Fruit fly (Drosophila melanogaster) whole organism, embryonic: Measurements from ENCODE around the gene elgi.
A peak's percentile ranks its signal among the peaks of the same experiment; 100 is the strongest.

Source experiments
- Atf6 ChIP-seq: fragments of 200-800 bp; sonication (Bioruptor generic); IDR thresholded peaks from 2 replicates; pipeline ENCODE4 v1.3.6; 2022; ENCODE audit warnings: missing biosample characterization, missing genetic modification characterization
- Bgb ChIP-seq: fragments of 200-800 bp; sonication (Bioruptor generic); IDR thresholded peaks from 2 replicates; pipeline ENCODE4 v1.3.6; 2022; ENCODE audit warnings: missing biosample characterization, missing genetic modification characterization; ENCODE audit not compliant: partially characterized antibody
- CG11085 ChIP-seq: fragments of 200-800 bp; sonication (Bioruptor generic); IDR thresholded peaks from 2 replicates; pipeline ENCODE4 v1.3.6; 2022; ENCODE audit warnings: missing biosample characterization, missing genetic modification characterization
- CG12391 ChIP-seq: fragments of 200-800 bp; sonication (Bioruptor generic); optimal IDR thresholded peaks from 3 replicates; lab custom pipeline; 2018; ENCODE audit warnings: missing biosample characterization, mild to moderate bottlenecking, missing genetic modification characterization, moderate library complexity
- CG14014 ChIP-seq: fragments of 200-800 bp; sonication (Bioruptor generic); IDR thresholded peaks from 2 replicates; pipeline ENCODE4 v1.3.6; 2022; ENCODE audit warnings: missing biosample characterization, missing genetic modification characterization
- CG14710 ChIP-seq: fragments of 200-800 bp; sonication (Bioruptor generic); optimal IDR thresholded peaks from 3 replicates; lab custom pipeline; 2019; ENCODE audit warnings: missing biosample characterization, mild to moderate bottlenecking, missing genetic modification characterization, moderate library complexity
- CG18599 ChIP-seq: fragments of 200-800 bp; sonication (Bioruptor generic); optimal IDR thresholded peaks from 3 replicates; lab custom pipeline; 2017; ENCODE audit warnings: missing biosample characterization, missing genetic modification characterization, mild to moderate bottlenecking, moderate library complexity, missing genetic modification reagents
- CG2116 ChIP-seq: fragments of 200-800 bp; sonication (Bioruptor generic); optimal IDR thresholded peaks from 3 replicates; lab custom pipeline; 2018; ENCODE audit warnings: missing biosample characterization, mild to moderate bottlenecking, missing genetic modification characterization
- CG31365 ChIP-seq: fragments of 200-800 bp; sonication (Bioruptor generic); optimal IDR thresholded peaks from 2 replicates; lab custom pipeline; 2018; ENCODE audit warnings: missing biosample characterization, mild to moderate bottlenecking, missing genetic modification characterization
- CG3163 ChIP-seq: fragments of 200-800 bp; sonication (Bioruptor generic); optimal IDR thresholded peaks from 3 replicates; lab custom pipeline; 2016; ENCODE audit warnings: missing biosample characterization, missing genetic modification characterization
- CG34376 ChIP-seq: fragments of 200-800 bp; sonication (Bioruptor generic); optimal IDR thresholded peaks from 2 replicates; lab custom pipeline; 2018; ENCODE audit warnings: missing biosample characterization, mild to moderate bottlenecking, missing genetic modification characterization
- CG3995 ChIP-seq: fragments of 200-800 bp; sonication (Bioruptor generic); optimal IDR thresholded peaks from 3 replicates; lab custom pipeline; 2016; ENCODE audit warnings: missing biosample characterization, missing genetic modification characterization
- CG4360 ChIP-seq: fragments of 200-800 bp; sonication (Bioruptor generic); IDR thresholded peaks from 2 replicates; pipeline ENCODE4 v1.3.6; 2022; ENCODE audit warnings: missing biosample characterization, missing genetic modification characterization
- CG5180 ChIP-seq: fragments of 200-800 bp; sonication (Bioruptor generic); optimal IDR thresholded peaks from 3 replicates; lab custom pipeline; 2017; ENCODE audit warnings: missing biosample characterization, missing genetic modification characterization, mild to moderate bottlenecking, moderate library complexity, missing genetic modification reagents
- CG6272 ChIP-seq: fragments of 200-800 bp; sonication (Bioruptor generic); IDR thresholded peaks from 2 replicates; pipeline ENCODE4 v1.3.6; 2022; ENCODE audit warnings: missing biosample characterization, missing genetic modification characterization
- CG8478 ChIP-seq: fragments of >200 bp; optimal IDR thresholded peaks from 2 replicates; lab custom pipeline; 2018
- CG9797 ChIP-seq: fragments of 200-800 bp; sonication (Bioruptor generic); optimal IDR thresholded peaks from 3 replicates; lab custom pipeline; 2018; ENCODE audit warnings: missing biosample characterization, mild to moderate bottlenecking, missing genetic modification characterization
- CrebB ChIP-seq: fragments of 200-800 bp; sonication (Bioruptor generic); optimal IDR thresholded peaks from 3 replicates; lab custom pipeline; 2018; ENCODE audit warnings: missing biosample characterization, mild to moderate bottlenecking, missing genetic modification characterization
- Dp ChIP-seq: fragments of 200-800 bp; sonication (Bioruptor generic); optimal IDR thresholded peaks from 2 replicates; lab custom pipeline; 2018; ENCODE audit warnings: missing biosample characterization, mild to moderate bottlenecking, missing genetic modification characterization, moderate library complexity
- Fer1 ChIP-seq: fragments of 200-800 bp; sonication (Bioruptor generic); optimal IDR thresholded peaks from 2 replicates; lab custom pipeline; 2017; ENCODE audit warnings: missing biosample characterization, mild to moderate bottlenecking, missing genetic modification characterization
- Hr3 ChIP-seq: fragments of 200-800 bp; sonication (Bioruptor generic); optimal IDR thresholded peaks from 3 replicates; lab custom pipeline; 2016; ENCODE audit warnings: missing biosample characterization, missing genetic modification characterization
- Lim3 ChIP-seq: fragments of 200-800 bp; sonication (Bioruptor generic); IDR thresholded peaks from 2 replicates; pipeline ENCODE4 v1.3.6; 2022; ENCODE audit warnings: missing biosample characterization, missing genetic modification characterization
- MBD-R2 ChIP-seq: fragments of 200-800 bp; sonication (Bioruptor generic); IDR thresholded peaks from 2 replicates; pipeline ENCODE4 v1.3.6; 2022; ENCODE audit warnings: missing biosample characterization, missing genetic modification characterization
- Med ChIP-seq: fragments of 200-800 bp; sonication (Bioruptor generic); peaks from one replicate; lab custom pipeline; 2016; ENCODE audit warnings: missing biosample characterization, missing genetic modification characterization, mild to moderate bottlenecking, inconsistent platforms, moderate library complexity
- Mes4 ChIP-seq: fragments of 200-800 bp; sonication (Bioruptor generic); optimal IDR thresholded peaks from 2 replicates; lab custom pipeline; 2016; ENCODE audit warnings: missing biosample characterization, missing genetic modification characterization
- PHDP ChIP-seq: fragments of 200-800 bp; sonication (Bioruptor generic); optimal IDR thresholded peaks from 3 replicates; lab custom pipeline; 2018; ENCODE audit warnings: missing biosample characterization, mild to moderate bottlenecking, missing genetic modification characterization, moderate library complexity
- Scr ChIP-seq: fragments of 200-800 bp; sonication (Bioruptor generic); IDR thresholded peaks from 2 replicates; pipeline ENCODE4 v1.3.6; 2022; ENCODE audit warnings: missing biosample characterization, missing genetic modification characterization; ENCODE audit not compliant: partially characterized antibody
- Trl ChIP-seq, 3 experiments: fragments of >200 bp in 2 of 3; fragments of 200-800 bp in 1 of 3; sonication (Bioruptor generic) in 1 of 3; optimal IDR thresholded peaks; 2 replicates in 1 of 3; 3 replicates in 2 of 3; lab custom pipeline; 2016 to 2017; ENCODE audit warnings: missing biosample characterization in 1 of 3, missing genetic modification characterization in 1 of 3
- Usf ChIP-seq: fragments of 200-800 bp; sonication (Bioruptor generic); optimal IDR thresholded peaks from 2 replicates; lab custom pipeline; 2017; ENCODE audit warnings: missing genotype, missing biosample characterization, missing genetic modification characterization
- Xbp1 ChIP-seq: fragments of 200-800 bp; sonication (Bioruptor generic); optimal IDR thresholded peaks from 3 replicates; lab custom pipeline; 2016; ENCODE audit warnings: missing biosample characterization, mild to moderate bottlenecking, missing genetic modification characterization
- ara ChIP-seq: fragments of 200-800 bp; sonication (Bioruptor generic); IDR thresholded peaks from 2 replicates; pipeline ENCODE4 v1.3.6; 2022; ENCODE audit warnings: missing biosample characterization, missing genetic modification characterization
- ato ChIP-seq: fragments of 200-800 bp; sonication (Bioruptor generic); IDR thresholded peaks from 2 replicates; pipeline ENCODE4 v1.3.6; 2022; ENCODE audit warnings: missing biosample characterization, missing genetic modification characterization; ENCODE audit not compliant: partially characterized antibody
- ci ChIP-seq: fragments of 200-800 bp; sonication (Bioruptor generic); IDR thresholded peaks from 3 replicates; pipeline ENCODE4 v1.3.6; 2022; ENCODE audit warnings: missing biosample characterization, missing genetic modification characterization
- crp ChIP-seq, 2 experiments: fragments of 200-800 bp; sonication (Bioruptor generic); optimal IDR thresholded peaks; 2 replicates in 1 of 2; 3 replicates in 1 of 2; lab custom pipeline; 2017; ENCODE audit warnings: missing biosample characterization in 2 of 2, missing genetic modification characterization in 2 of 2, mild to moderate bottlenecking in 1 of 2, moderate library complexity in 1 of 2
- dysf ChIP-seq: fragments of 200-800 bp; sonication (Bioruptor generic); IDR thresholded peaks from 3 replicates; pipeline ENCODE4 v1.3.6; 2022; ENCODE audit warnings: missing biosample characterization, missing genetic modification characterization
- emc ChIP-seq: fragments of 200-800 bp; sonication (Bioruptor generic); optimal IDR thresholded peaks from 2 replicates; lab custom pipeline; 2016; ENCODE audit warnings: missing biosample characterization, missing genetic modification characterization
- exex ChIP-seq: fragments of 200-800 bp; sonication (Bioruptor generic); optimal IDR thresholded peaks from 4 replicates; lab custom pipeline; 2018; ENCODE audit warnings: missing biosample characterization, mild to moderate bottlenecking, missing genetic modification characterization, moderate library complexity
- fd3F ChIP-seq: fragments of 200-800 bp; sonication (Bioruptor generic); optimal IDR thresholded peaks from 2 replicates; lab custom pipeline; 2018; ENCODE audit warnings: missing biosample characterization, mild to moderate bottlenecking, missing genetic modification characterization, moderate library complexity
- gem ChIP-seq: fragments of 200-800 bp; sonication (Bioruptor generic); optimal IDR thresholded peaks from 2 replicates; lab custom pipeline; 2019; ENCODE audit warnings: missing biosample characterization, mild to moderate bottlenecking, missing genetic modification characterization, moderate library complexity
- gfzf ChIP-seq: fragments of 200-800 bp; sonication (Bioruptor generic); optimal IDR thresholded peaks from 2 replicates; lab custom pipeline; 2016; ENCODE audit warnings: missing biosample characterization, mild to moderate bottlenecking, missing genetic modification characterization, moderate library complexity
- ham ChIP-seq: fragments of 200-800 bp; sonication (Bioruptor generic); IDR thresholded peaks from 2 replicates; pipeline ENCODE4 v1.3.6; 2022; ENCODE audit warnings: missing biosample characterization, missing genetic modification characterization
- nerfin-1 ChIP-seq: fragments of 200-800 bp; sonication (Bioruptor generic); optimal IDR thresholded peaks from 3 replicates; lab custom pipeline; 2019; ENCODE audit warnings: missing biosample characterization, mild to moderate bottlenecking, missing genetic modification characterization, moderate library complexity
- nerfin-2 ChIP-seq: fragments of 200-800 bp; sonication (Bioruptor generic); IDR thresholded peaks from 2 replicates; pipeline ENCODE4 v1.3.6; 2022; ENCODE audit warnings: missing biosample characterization, missing genetic modification characterization; ENCODE audit not compliant: partially characterized antibody
- pfk ChIP-seq: fragments of 200-800 bp; sonication (Bioruptor generic); optimal IDR thresholded peaks from 2 replicates; lab custom pipeline; 2018; ENCODE audit warnings: missing biosample characterization, mild to moderate bottlenecking, missing genetic modification characterization, moderate library complexity
- ranshi ChIP-seq: fragments of 200-800 bp; sonication (Bioruptor generic); IDR thresholded peaks from 2 replicates; pipeline ENCODE4 v1.3.6; 2022; ENCODE audit warnings: missing biosample characterization, missing genetic modification characterization
- sisA ChIP-seq: fragments of 200-800 bp; sonication (Bioruptor generic); IDR thresholded peaks from 2 replicates; pipeline ENCODE4 v1.3.6; 2022; ENCODE audit warnings: missing biosample characterization, missing genetic modification characterization
- sr ChIP-seq: fragments of 200-800 bp; sonication (Bioruptor generic); IDR thresholded peaks from 3 replicates; pipeline ENCODE4 v1.3.6; 2022; ENCODE audit warnings: missing biosample characterization, missing genetic modification characterization
- wdn ChIP-seq: fragments of 200-800 bp; sonication (Bioruptor generic); IDR thresholded peaks from 2 replicates; pipeline ENCODE4 v1.3.6; 2022; ENCODE audit warnings: missing biosample characterization, missing genetic modification characterization
- zfh1 ChIP-seq: fragments of 200-800 bp; sonication (Bioruptor generic); IDR thresholded peaks from 3 replicates; pipeline ENCODE4 v1.3.6; 2022; ENCODE audit warnings: missing biosample characterization, missing genetic modification characterization
- zfh2 ChIP-seq: fragments of 200-800 bp; sonication (Bioruptor generic); optimal IDR thresholded peaks from 2 replicates; lab custom pipeline; 2016; ENCODE audit warnings: missing biosample characterization, missing genetic modification characterization

The elgi gene

DNA sequence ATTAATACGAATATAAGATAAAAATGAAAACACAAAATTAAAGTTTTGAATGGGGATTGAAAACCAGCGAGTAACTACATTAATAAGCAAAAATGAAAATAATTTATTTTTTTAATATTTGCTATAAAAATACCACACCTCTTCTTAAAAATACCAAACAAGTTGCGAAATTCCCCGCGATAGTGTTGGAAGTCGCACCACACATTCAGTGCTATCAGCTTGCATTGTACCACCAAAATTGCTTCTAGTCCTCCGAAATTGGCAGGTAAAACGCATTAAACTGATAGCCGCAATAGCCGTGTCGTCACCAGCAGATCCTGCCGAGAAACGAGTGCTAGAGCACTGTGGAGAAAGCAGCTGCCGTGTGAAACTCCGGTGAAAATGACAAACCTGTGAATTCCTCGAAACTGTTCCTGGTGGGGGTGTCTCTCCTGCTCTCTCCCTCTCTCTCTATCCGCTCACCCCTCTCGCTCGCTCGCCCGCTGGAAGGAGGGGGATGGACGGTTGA lies 31.7 kb downstream of the elgi start, which contains the start of gene Hip14 (continued):
- TF ChIP-seq nerfin-1 (tag; lab: Kevin White, UChicago) (peak; percentile 80), CG14710 (peak; percentile 59), Hr3 (GFP tag; lab: Kevin White, UChicago) (peak; percentile 12), CG6272 (0 out of 2 replicates have a peak, but pooled peaks have one; percentile 4), MBD-R2 (GFP tag; lab: Robert Waterston, UW) (peak; percentile 57), Bgb (peak; percentile 33; the same call in 1 of the 2 replicates), CG14014 (GFP tag; lab: Robert Waterston, UW) (no peak), Dp (GFP tag; lab: Kevin White, UChicago) (peak; percentile 39), CG31365 (no peak), exex (tag; lab: Kevin White, UChicago) (no peak), sr (no peak), CG3995 (GFP tag; lab: Kevin White, UChicago) (peak; percentile 86), zfh2 (peak; percentile 19), Scr (GFP tag; lab: Robert Waterston, UW) (peak; percentile 22; the same call in 1 of the 2 replicates), CG12391 (peak; percentile 52), Med (GFP tag; lab: Kevin White, UChicago) (peak; percentile 80), emc (no peak), wdn (GFP tag; lab: Robert Waterston, UW) (no peak), Xbp1 (GFP tag; lab: Kevin White, UChicago) (peak; percentile 11), CG4360 (GFP tag; lab: Robert Waterston, UW) (no peak), nerfin-2 (GFP tag; lab: Robert Waterston, UW) (no peak), pfk (no peak), gfzf (GFP tag; lab: Kevin White, UChicago) (peak; percentile 53), ato (GFP tag; lab: Robert Waterston, UW) (0 out of 2 replicates have a peak, but pooled peaks have one; percentile 12), Usf (GFP tag; lab: Kevin White, UChicago) (no peak), dysf (GFP tag; lab: Robert Waterston, UW) (no peak), fd3F (no peak), Atf6 (GFP tag; lab: Robert Waterston, UW) (no peak), crp (GFP tag; optimal IDR thresholded peaks at IDR 0.05; lab: Kevin White, UChicago) (peak in 1 of 2 experiments; percentile 0), CG18599 (GFP tag; lab: Kevin White, UChicago) (peak; percentile 44), CG2116 (GFP tag; lab: Kevin White, UChicago) (peak; percentile 52), ci (GFP tag; lab: Robert Waterston, UW) (peak; percentile 62; the same call in 2 of the 3 replicates), Trl (optimal IDR thresholded peaks at IDR 0.05; lab: Kevin White, UChicago) (peak in 1 of 2 experiments; percentile 51), Trl (GFP tag; optimal IDR thresholded peaks at IDR 0.05; lab: Kevin White, UChicago) (peak; percentile 29), CG9797 (peak; percentile 54), PHDP (tag; lab: Kevin White, UChicago) (no peak), gem (tag; lab: Kevin White, UChicago) (no peak), ara (GFP tag; lab: Robert Waterston, UW) (0 out of 2 replicates have a peak, but pooled peaks have one; percentile 20), CG8478 (peak; percentile 58), CG34376 (GFP tag; lab: Kevin White, UChicago) (peak; percentile 19), ranshi (GFP tag; lab: Robert Waterston, UW) (no peak), CG5180 (no peak), CG3163 (GFP tag; lab: Kevin White, UChicago) (no peak), zfh1 (0 out of 3 replicates have a peak, but pooled peaks have one; percentile 38), ham (GFP tag; lab: Robert Waterston, UW) (no peak), Lim3 (GFP tag; lab: Robert Waterston, UW) (no peak), CrebB (tag; lab: Kevin White, UChicago) (peak; percentile 10), sisA (no peak), Mes4 (GFP tag; lab: Kevin White, UChicago) (no peak), CG11085 (no peak), Fer1 (peak; percentile 46)
